Fruit fly (Drosophila melanogaster): ENCODE measurements around the gene mtrm.

mtrm gene

DNA sequence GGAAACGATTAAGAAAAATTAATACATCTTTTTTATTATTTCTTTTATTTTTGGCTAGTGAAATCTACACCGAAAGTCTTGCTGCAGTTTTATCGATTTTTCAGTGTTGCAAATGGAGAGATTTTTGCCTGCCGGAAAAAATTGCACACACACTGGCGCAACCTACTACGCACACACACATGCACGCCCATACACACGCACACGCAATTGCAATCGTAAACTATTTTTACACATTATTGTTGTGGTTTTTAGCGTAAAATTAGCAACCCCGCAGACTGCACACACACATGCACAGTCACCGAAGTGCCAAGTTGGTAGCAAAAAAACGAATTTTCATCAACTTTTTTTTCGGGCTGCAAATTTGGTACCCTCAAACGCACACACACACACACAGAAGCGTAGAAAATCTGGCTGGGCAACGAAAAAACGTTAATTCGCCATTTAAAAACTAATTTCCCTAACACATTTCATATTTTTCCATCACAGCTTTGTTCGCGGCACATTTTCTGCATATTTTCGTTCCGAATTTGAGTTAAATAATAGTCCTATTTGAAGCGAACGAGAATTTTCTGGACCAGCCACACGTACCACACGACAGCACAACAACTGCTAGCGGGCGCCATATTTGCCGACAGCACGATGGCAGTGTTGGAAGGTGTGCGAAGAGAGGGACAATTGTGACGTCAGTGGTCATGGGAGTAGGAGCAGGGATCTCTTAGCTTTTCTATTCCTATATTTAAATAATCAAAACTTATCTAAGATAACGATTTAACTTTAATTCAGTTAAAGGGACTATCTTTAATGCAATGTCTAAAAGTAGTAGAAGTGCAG, 29.1 kb downstream of the mtrm start, which contains the start of gene Unr (continued):
- TF ChIP-seq shn (GFP tag; optimal IDR thresholded peaks at IDR 0.05) (peak; percentile 85), Ets65A (GFP tag) (peak; percentile 96), E2f1 (GFP tag; IDR thresholded peaks at IDR 0.05) (peak; percentile 75; the same call in 1 of the 2 replicates), CG2116 (GFP tag; optimal IDR thresholded peaks at IDR 0.05) (peak; percentile 80), hkb (optimal IDR thresholded peaks at IDR 0.05) (no peak), hkb (GFP tag; IDR thresholded peaks at IDR 0.05) (peak; percentile 71), CG10979 (tag; optimal IDR thresholded peaks at IDR 0.05) (peak; percentile 61), CG18011 (GFP tag; optimal IDR thresholded peaks at IDR 0.05) (peak; percentile 53), fd64A (GFP tag; optimal IDR thresholded peaks at IDR 0.05) (no peak), CG1792 (GFP tag; optimal IDR thresholded peaks at IDR 0.05) (peak; percentile 65), D19A (tag; optimal IDR thresholded peaks at IDR 0.05) (peak; percentile 26), cad (GFP tag; optimal IDR thresholded peaks at IDR 0.05) (no peak), Neu2 (GFP tag; optimal IDR thresholded peaks at IDR 0.05; ENCODE audit: borderline replicate concordance) (no peak), CG6791 (GFP tag; IDR thresholded peaks at IDR 0.05; ENCODE audit: partially characterized antibody) (no peak), CG10267 (tag; optimal IDR thresholded peaks at IDR 0.05) (peak; percentile 93), C15 (GFP tag; IDR thresholded peaks at IDR 0.05) (peak; percentile 64; the same call in 2 of the 3 replicates), stwl (tag; optimal IDR thresholded peaks at IDR 0.05) (peak; percentile 49), knrl (GFP tag; IDR thresholded peaks at IDR 0.05; ENCODE audit: partially characterized antibody) (no peak), bowl (GFP tag; IDR thresholded peaks at IDR 0.05) (peak; percentile 60; the same call in 1 of the 2 replicates), D19B (GFP tag; optimal IDR thresholded peaks at IDR 0.05) (peak; percentile 45), CG17612 (GFP tag; IDR thresholded peaks at IDR 0.05) (peak; percentile 48; the same call in 1 of the 2 replicates), br (optimal IDR thresholded peaks at IDR 0.05) (no peak), phol (tag; optimal IDR thresholded peaks at IDR 0.05) (peak; percentile 99), nau (GFP tag; optimal IDR thresholded peaks at IDR 0.05) (peak; percentile 47), sima (GFP tag; optimal IDR thresholded peaks at IDR 0.05) (peak; percentile 5), h (optimal IDR thresholded peaks at IDR 0.05) (no peak), CG12219 (GFP tag; optimal IDR thresholded peaks at IDR 0.05) (peak; percentile 55), stc (GFP tag; IDR thresholded peaks at IDR 0.05) (peak; percentile 75), gem (tag; optimal IDR thresholded peaks at IDR 0.05) (peak; percentile 83), Eip74EF (GFP tag; optimal IDR thresholded peaks at IDR 0.05) (peak in 1 of 2 experiments; percentile 60), Jarid2 (GFP tag; optimal IDR thresholded peaks at IDR 0.05) (peak; percentile 39), CG15073 (GFP tag; optimal IDR thresholded peaks at IDR 0.05) (peak; percentile 9), cwo (GFP tag; optimal IDR thresholded peaks at IDR 0.05) (peak; percentile 51), ro (GFP tag; IDR thresholded peaks at IDR 0.05) (no peak; the same call in 1 of the 2 replicates), ap (GFP tag; IDR thresholded peaks at IDR 0.05) (peak; percentile 70), Scr (GFP tag; IDR thresholded peaks at IDR 0.05; ENCODE audit: partially characterized antibody) (no peak), CkIIα-i1 (GFP tag; IDR thresholded peaks at IDR 0.05) (no peak), dm (GFP tag; optimal IDR thresholded peaks at IDR 0.05) (peak; percentile 69), slou (GFP tag; optimal IDR thresholded peaks at IDR 0.05) (peak; percentile 69), Hand (GFP tag; optimal IDR thresholded peaks at IDR 0.05) (no peak), nerfin-2 (GFP tag; IDR thresholded peaks at IDR 0.05; ENCODE audit: partially characterized antibody) (no peak), fru (optimal IDR thresholded peaks at IDR 0.05) (no peak), CG15601 (tag; optimal IDR thresholded peaks at IDR 0.05) (peak; percentile 51), CG9817 (tag; optimal IDR thresholded peaks at IDR 0.05) (peak; percentile 74), CG7786 (GFP tag; optimal IDR thresholded peaks at IDR 0.05) (peak; percentile 87), CG2120 (GFP tag; optimal IDR thresholded peaks at IDR 0.05) (peak; percentile 92), NFAT (GFP tag; IDR thresholded peaks at IDR 0.05) (peak; percentile 94; the same call in 1 of the 2 replicates), Myb (GFP tag; optimal IDR thresholded peaks at IDR 0.05) (peak; percentile 71), inv (GFP tag; IDR thresholded peaks at IDR 0.05; ENCODE audit: partially characterized antibody) (no peak)
